Fruit fly (Drosophila melanogaster) whole organism: ENCODE measurements around the gene CG14204.

Experiments
- Dll ChIP-seq: fragments of >200 bp; optimal IDR thresholded peaks from 2 replicates; lab custom pipeline; 2017
- pan ChIP-seq: fragments of >200 bp; optimal IDR thresholded peaks from 2 replicates; lab custom pipeline; 2017

dm6 chrX:19595862-19596261, 12.4 kb downstream of the CG14204 start:
- TF ChIP-seq pan (lab: Kevin White, UChicago): no peak
- TF ChIP-seq Dll: no peak
